Fruit fly (Drosophila melanogaster) whole organism, embryonic: ENCODE measurements around the gene CG33286.

Source experiments
- CG17361 ChIP-seq: fragments of 200-800 bp; sonication (Bioruptor generic); IDR thresholded peaks from 3 replicates; pipeline ENCODE4 v1.3.6; 2022; ENCODE audit warnings: missing biosample characterization, missing genetic modification characterization
- CG7271 ChIP-seq: fragments of 200-800 bp; sonication (Bioruptor generic); optimal IDR thresholded peaks from 2 replicates; lab custom pipeline; 2018; ENCODE audit warnings: missing biosample characterization, mild to moderate bottlenecking, missing genetic modification characterization, moderate library complexity
- CG9817 ChIP-seq: fragments of 200-800 bp; sonication (Bioruptor generic); optimal IDR thresholded peaks from 2 replicates; lab custom pipeline; 2018; ENCODE audit warnings: missing biosample characterization, mild to moderate bottlenecking, missing genetic modification characterization, moderate library complexity
- CrebB ChIP-seq: fragments of 200-800 bp; sonication (Bioruptor generic); optimal IDR thresholded peaks from 3 replicates; lab custom pipeline; 2018; ENCODE audit warnings: missing biosample characterization, mild to moderate bottlenecking, missing genetic modification characterization
- Dip3 ChIP-seq: fragments of 200-800 bp; sonication (Bioruptor generic); optimal IDR thresholded peaks from 3 replicates; lab custom pipeline; 2016; ENCODE audit warnings: missing biosample characterization, missing genetic modification characterization
- Gsc ChIP-seq: fragments of 200-800 bp; sonication (Bioruptor generic); IDR thresholded peaks from 2 replicates; pipeline ENCODE4 v1.3.6; 2022; ENCODE audit warnings: missing biosample characterization, missing genetic modification characterization
- Stat92E ChIP-seq, 3 experiments: fragments of >200 bp in 2 of 3; fragments of 200-800 bp in 1 of 3; sonication (Bioruptor generic) in 1 of 3; optimal IDR thresholded peaks; 2 replicates each; lab custom pipeline; 2017 to 2019; ENCODE audit warnings: missing biosample characterization in 3 of 3, missing genetic modification characterization in 3 of 3, mild to moderate bottlenecking in 1 of 3, moderate library complexity in 1 of 3
- crc ChIP-seq: fragments of 200-800 bp; sonication (Bioruptor generic); optimal IDR thresholded peaks from 2 replicates; lab custom pipeline; 2016; ENCODE audit warnings: missing biosample characterization, missing genetic modification characterization
- zen2 ChIP-seq: fragments of 200-800 bp; sonication (Bioruptor generic); IDR thresholded peaks from 3 replicates; pipeline ENCODE4 v1.3.6; 2022; ENCODE audit warnings: missing biosample characterization, missing genetic modification characterization; ENCODE audit not compliant: partially characterized antibody

- TF ChIP-seq CG17361 (no peak), CG9817 (no peak), zen2 (no peak), Dip3 (no peak), CrebB (tag; lab: Kevin White, UChicago) (no peak), crc (no peak), Stat92E (GFP tag; optimal IDR thresholded peaks at IDR 0.05; lab: Kevin White, UChicago) (no peak), Gsc (GFP tag; lab: Robert Waterston, UW) (no peak), CG7271 (tag; lab: Kevin White, UChicago) (no peak)
These were observed 41.9 kb downstream of the CG33286 start for dm6 chr3L:20932556-20932955.
